Fruit fly (Drosophila melanogaster) Kc167 (cell line): ENCODE results near the gene CG31233.

Experiments
- Myc ChIP-seq: fragments of >200 bp; optimal IDR thresholded peaks from 2 replicates; lab custom pipeline; 2017; ENCODE audit warnings: missing external identifiers
- psq ChIP-seq: fragments of >200 bp; optimal IDR thresholded peaks from 2 replicates; lab custom pipeline; 2017; ENCODE audit warnings: missing external identifiers

DNA sequence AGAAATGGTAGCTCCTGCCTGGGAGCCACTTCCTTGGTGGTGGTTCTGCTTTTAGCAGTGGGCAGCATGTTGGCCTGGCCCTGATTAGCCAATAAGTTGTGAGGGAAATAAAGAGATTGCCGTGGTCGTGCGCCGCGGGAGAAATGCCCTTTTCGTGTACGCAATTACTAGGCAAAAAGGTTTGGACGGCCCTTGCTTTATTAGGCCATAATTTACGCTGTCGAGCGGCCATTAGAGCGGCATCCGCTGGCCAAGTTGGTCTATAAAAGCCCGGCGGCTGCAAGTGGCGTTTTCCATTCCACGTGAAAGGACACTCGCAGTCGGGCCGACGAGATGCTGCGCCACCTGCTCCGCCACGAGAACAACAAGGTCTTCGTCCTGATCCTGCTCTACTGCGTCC lies 19.6 kb downstream of the CG31233 start, which contains the start of gene Burs:
- TF ChIP-seq Myc (lab: Kevin White, UChicago) (no peak), psq (lab: Kevin White, UChicago) (no peak)
